Worm (Caenorhabditis elegans) whole organism, young adult: Measurements from ENCODE around the gene clc-20.

Experiments
- ama-1 ChIP-seq, 3 experiments: fragments of 150-350 bp in 1 of 3; sonication (generic microtip) in 2 of 3; optimal IDR thresholded peaks; 2 replicates each; lab custom pipeline; 2014 to 2018; ENCODE audit warnings: missing biosample characterization in 2 of 3, missing genetic modification characterization in 2 of 3, missing genetic modification reagents in 2 of 3
- atf-7 ChIP-seq: sonication (generic microtip); optimal IDR thresholded peaks from 2 replicates; lab custom pipeline; 2017; ENCODE audit warnings: mild to moderate bottlenecking, missing genetic modification characterization, missing compliant biosample characterization
- ceh-79 ChIP-seq: sonication (generic microtip); optimal IDR thresholded peaks from 2 replicates; lab custom pipeline; 2017; ENCODE audit warnings: mild to moderate bottlenecking, missing genetic modification characterization, missing compliant biosample characterization
- chd-7 ChIP-seq: sonication (generic microtip); optimal IDR thresholded peaks from 2 replicates; lab custom pipeline; 2016; ENCODE audit warnings: mild to moderate bottlenecking, missing genetic modification characterization, moderate library complexity, missing compliant biosample characterization
- unc-62 ChIP-seq: fragments of 150-350 bp; optimal IDR thresholded peaks from 2 replicates; lab custom pipeline; 2014; ENCODE audit warnings: missing biosample characterization, missing genetic modification reagents, missing genetic modification characterization

DNA sequence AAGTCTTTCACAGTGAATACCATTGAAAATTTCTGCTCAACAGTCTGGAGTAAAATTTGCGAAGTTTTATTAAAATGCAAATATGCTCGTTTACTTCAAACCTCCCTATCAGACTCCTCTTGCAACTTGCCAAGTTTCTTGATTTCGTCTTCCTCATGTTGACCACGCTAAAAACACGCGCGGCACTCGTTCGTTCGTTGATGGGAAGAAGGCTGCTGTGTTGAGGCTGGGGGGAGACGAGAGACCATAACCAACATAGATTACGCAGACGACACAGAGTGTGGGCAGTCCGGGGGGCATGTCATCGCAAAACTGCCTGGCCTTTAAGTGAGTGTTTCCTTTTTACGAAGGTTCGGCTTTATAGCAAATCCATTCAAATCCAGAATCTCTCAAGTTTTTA lies 28.4 kb upstream of the clc-20 start:
- TF ChIP-seq atf-7 (tag; lab: Kevin White, UChicago) (no peak), chd-7 (tag; lab: Kevin White, UChicago) (no peak), ceh-79 (tag; lab: Kevin White, UChicago) (no peak), unc-62 (GFP tag; lab: Kevin White, UChicago) (no peak), ama-1 (optimal IDR thresholded peaks at IDR 0.05; lab: Kevin White, UChicago) (no peak), ama-1 (GFP tag; optimal IDR thresholded peaks at IDR 0.05; lab: Kevin White, UChicago) (no peak)
